Worm (Caenorhabditis elegans): Measurements from ENCODE around the gene twk-32.

The twk-32 gene

DNA sequence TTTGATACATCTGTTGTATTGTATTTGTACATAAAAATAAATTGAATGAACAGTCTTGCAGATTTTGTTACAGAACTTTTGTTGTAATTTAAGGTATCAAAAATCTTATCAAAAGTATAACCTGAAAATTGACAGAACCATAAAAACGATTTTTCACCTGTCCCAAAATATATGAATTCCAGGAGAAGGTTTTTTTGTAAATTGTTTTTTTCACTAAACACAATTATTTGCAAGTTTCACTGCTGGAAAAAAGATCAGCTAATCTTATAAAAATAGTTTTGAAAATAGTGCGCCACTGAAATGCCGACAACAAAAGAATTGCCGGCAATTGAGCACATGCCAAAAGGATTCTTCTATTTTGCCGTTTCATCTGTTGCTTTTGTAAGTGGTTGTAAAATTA, 46.7 kb downstream of the twk-32 start, which contains the start of gene srx-130:
TSS of gene srx-130 (plus strand) at position 301 of the 400 bp plus-strand sequence.
- no peak for TF ChIP-seq F37D6.2 (tag; optimal IDR thresholded peaks at IDR 0.05)
- no peak for TF ChIP-seq daf-8 (GFP tag; IDR thresholded peaks at IDR 0.05)
- no peak for TF ChIP-seq cey-2 (tag; optimal IDR thresholded peaks at IDR 0.05; ENCODE audit: borderline replicate concordance, insufficient read depth)
- no peak for TF ChIP-seq duxl-1 (tag; optimal IDR thresholded peaks at IDR 0.05; ENCODE audit: poor library complexity)
- TF ChIP-seq nhr-41 (GFP tag; IDR thresholded peaks at IDR 0.05) = no peak
- TF ChIP-seq fkh-10 (GFP tag; optimal IDR thresholded peaks at IDR 0.05) = no peak
- TF ChIP-seq daf-12 (tag; optimal IDR thresholded peaks at IDR 0.05) = no peak
- no peak for TF ChIP-seq hlh-30 (tag; optimal IDR thresholded peaks at IDR 0.05; ENCODE audit: insufficient read depth)
- no peak for TF ChIP-seq lir-3 (tag; optimal IDR thresholded peaks at IDR 0.05)
- TF ChIP-seq ZK337.2 (GFP tag; IDR thresholded peaks at IDR 0.05) = no peak
- no peak for TF ChIP-seq D1046.2 (GFP tag; IDR thresholded peaks at IDR 0.05)
- TF ChIP-seq mdl-1 (tag; optimal IDR thresholded peaks at IDR 0.05) = no peak
- TF ChIP-seq ztf-7 (tag; optimal IDR thresholded peaks at IDR 0.05) = no peak
- no peak for TF ChIP-seq unc-62 (GFP tag; optimal IDR thresholded peaks at IDR 0.05 in 1 of 2)
- no peak for TF ChIP-seq unc-62 (tag; optimal IDR thresholded peaks at IDR 0.05)
- no peak for TF ChIP-seq mxl-2 (GFP tag; conservative IDR thresholded peaks at IDR 0.05)
- TF ChIP-seq aly-2 (tag; optimal IDR thresholded peaks at IDR 0.05) = no peak
- TF ChIP-seq ceh-44 (GFP tag; IDR thresholded peaks at IDR 0.05) = no peak

DNA sequence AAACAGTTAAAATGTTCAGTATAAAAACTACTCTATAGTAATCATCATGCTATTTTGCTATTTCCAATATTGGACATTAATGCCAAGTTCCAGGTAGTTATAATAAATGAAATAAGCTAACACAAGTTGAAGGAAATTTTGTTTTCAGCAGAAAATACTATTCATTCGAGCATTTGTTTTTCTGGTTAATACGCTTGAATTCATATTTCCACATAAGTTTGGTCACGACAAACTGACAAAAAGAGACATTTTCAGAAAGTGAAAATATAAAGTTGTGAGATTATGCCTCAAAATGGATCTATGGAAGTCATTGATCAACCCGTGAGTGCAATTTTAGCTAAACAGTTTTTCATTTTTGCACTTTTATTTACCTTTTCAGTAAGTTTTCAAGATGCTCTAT, 48.7 kb downstream of the twk-32 start, which contains the start of gene srx-131:
TSS of gene srx-131 (plus strand) at position 301 of the 400 bp plus-strand sequence.
- TF ChIP-seq ZK337.2 (GFP tag; IDR thresholded peaks at IDR 0.05) (no peak), ceh-20 (GFP tag; IDR thresholded peaks at IDR 0.05) (no peak), aha-1 (tag) (peak; percentile 33)

- TF ChIP-seq aha-1 (tag) (peak; percentile 48), dmd-8 (GFP tag; IDR thresholded peaks at IDR 0.05) (no peak), zfp-3 (GFP tag; conservative IDR thresholded peaks at IDR 0.05) (no peak)
Observed at ce11 chrV:13848379-13848778, 51.9 kb downstream of the twk-32 start, which contains the start of gene srx-133. Gene srx-133, plus strand, starts transcription at chrV:13848679.

ce11 chrV:13850170-13850569, 53.7 kb downstream of the twk-32 start, which contains the start of gene hpx-2:
Gene hpx-2, plus strand, starts transcription at chrV:13850470.
- no peak for TF ChIP-seq zfp-2 (tag; optimal IDR thresholded peaks at IDR 0.05)
